Fruit fly (Drosophila melanogaster) whole organism, wandering third instar larva: ENCODE measurements around the gene CG4839.

Experiments
- CrebA ChIP-seq: fragments of 200-800 bp; sonication (Bioruptor generic); optimal IDR thresholded peaks from 2 replicates; lab custom pipeline; 2016; ENCODE audit warnings: missing biosample characterization, mild to moderate bottlenecking, missing genetic modification characterization, borderline replicate concordance
- Mio ChIP-seq: sonication (Bioruptor generic); optimal IDR thresholded peaks from 2 replicates; lab custom pipeline; 2016; ENCODE audit warnings: missing biosample characterization, missing genetic modification characterization
- Myc ChIP-seq: fragments of >200 bp; optimal IDR thresholded peaks from 2 replicates; lab custom pipeline; 2017
- Rel ChIP-seq, 2 experiments: fragments of 200-800 bp; sonication (Bioruptor generic) in 1 of 2; optimal IDR thresholded peaks; 2 replicates in 1 of 2; 3 replicates in 1 of 2; lab custom pipeline; 2016 to 2019; ENCODE audit warnings: mild to moderate bottlenecking in 2 of 2, missing biosample characterization in 2 of 2, missing genetic modification characterization in 2 of 2, moderate library complexity in 1 of 2
- fru ChIP-seq: fragments of 200-800 bp; sonication (Bioruptor generic); optimal IDR thresholded peaks from 3 replicates; lab custom pipeline; 2016; ENCODE audit warnings: missing biosample characterization, mild to moderate bottlenecking, missing genetic modification characterization
- pan ChIP-seq: fragments of >200 bp; optimal IDR thresholded peaks from 2 replicates; lab custom pipeline; 2017
- psq ChIP-seq: fragments of 200-800 bp; sonication (Bioruptor generic); optimal IDR thresholded peaks from 3 replicates; lab custom pipeline; 2017; ENCODE audit warnings: missing biosample characterization, mild to moderate bottlenecking, missing genetic modification characterization, moderate library complexity
- tai ChIP-seq: sonication (Bioruptor generic); optimal IDR thresholded peaks from 2 replicates; lab custom pipeline; 2016; ENCODE audit warnings: missing biosample characterization, missing genetic modification characterization

DNA sequence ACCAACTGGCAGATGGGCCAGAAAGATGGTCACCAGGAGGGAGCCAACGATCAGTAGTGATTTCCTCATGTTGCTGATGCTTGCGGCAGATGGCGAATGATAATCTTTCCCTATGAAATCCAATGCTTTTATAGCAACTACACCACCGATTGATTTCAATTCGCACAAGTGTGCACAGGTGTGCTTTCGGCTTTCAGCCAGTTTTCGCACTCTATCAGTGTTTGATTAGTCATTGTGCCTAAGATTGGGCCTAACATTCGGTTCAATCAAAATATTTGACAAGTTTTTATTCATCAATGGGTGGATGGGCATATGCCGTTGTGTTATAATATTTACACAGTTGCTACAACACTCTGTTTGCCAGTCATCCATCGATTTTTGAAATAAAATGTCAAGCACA, 21.9 kb upstream of the CG4839 start, which contains the start of gene CG13135:
- TF ChIP-seq CrebA: no peak
- no peak for TF ChIP-seq fru
- TF ChIP-seq Myc (lab: Kevin White, UChicago): no peak
- TF ChIP-seq pan: no peak
- no peak for TF ChIP-seq Mio (GFP tag; lab: Kevin White, UChicago)
- TF ChIP-seq psq (GFP tag; lab: Kevin White, UChicago): no peak
- TF ChIP-seq tai (GFP tag; lab: Kevin White, UChicago): no peak
- TF ChIP-seq Rel (GFP tag; optimal IDR thresholded peaks at IDR 0.05; lab: Kevin White, UChicago): no peak
- TF ChIP-seq Rel (tag; optimal IDR thresholded peaks at IDR 0.05; lab: Kevin White, UChicago): no peak
